Worm (Caenorhabditis elegans): ENCODE results near the gene Y14H12B.2.
A peak's percentile ranks its signal among the peaks of the same experiment; 100 is the strongest.

Y14H12B.2 gene

DNA sequence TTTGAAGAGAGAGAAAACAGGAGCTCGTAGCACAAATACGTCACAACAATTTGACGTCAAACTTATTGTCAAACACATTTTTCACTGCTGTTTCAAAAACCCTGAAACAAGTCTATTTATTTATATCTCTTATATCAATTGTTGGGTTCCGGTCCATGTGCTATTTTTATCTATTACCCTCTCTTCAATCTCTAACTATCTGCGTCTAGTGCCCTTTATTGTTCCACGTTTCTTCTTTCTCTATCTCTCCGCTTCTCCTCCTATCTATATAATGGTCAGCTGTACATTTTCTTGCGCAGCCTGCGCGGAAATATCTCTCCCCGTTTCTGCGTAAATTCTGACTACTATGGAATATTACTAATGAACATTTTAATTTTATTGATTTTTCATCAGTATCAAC, 36.6 kb downstream of the Y14H12B.2 start:
- TF ChIP-seq ama-1 (optimal IDR thresholded peaks at IDR 0.05) (no peak), skn-1 (tag; optimal IDR thresholded peaks at IDR 0.05) (no peak), C34F6.9 (tag; optimal IDR thresholded peaks at IDR 0.05) (peak; percentile 59), dmd-4 (tag; optimal IDR thresholded peaks at IDR 0.05) (no peak), nhr-25 (tag; optimal IDR thresholded peaks at IDR 0.05) (peak; percentile 48), nhr-6 (tag; optimal IDR thresholded peaks at IDR 0.05) (no peak), ceh-16 (tag; optimal IDR thresholded peaks at IDR 0.05) (no peak), nhr-21 (tag; optimal IDR thresholded peaks at IDR 0.05) (peak; percentile 38), lin-11 (tag; optimal IDR thresholded peaks at IDR 0.05) (no peak), nhr-10 (tag; optimal IDR thresholded peaks at IDR 0.05) (no peak), sma-9 (GFP tag; optimal IDR thresholded peaks at IDR 0.05) (peak; percentile 85), sma-9 (tag; optimal IDR thresholded peaks at IDR 0.05) (no peak), lin-13 (GFP tag; optimal IDR thresholded peaks at IDR 0.05) (peak; percentile 59), lsy-2 (tag; optimal IDR thresholded peaks at IDR 0.05) (peak in 1 of 2 experiments; percentile 57), R02D3.7 (tag; optimal IDR thresholded peaks at IDR 0.05) (no peak), nhr-129 (tag; optimal IDR thresholded peaks at IDR 0.05) (peak; percentile 27), nhr-77 (tag; optimal IDR thresholded peaks at IDR 0.05) (no peak), unc-62 (GFP tag; optimal IDR thresholded peaks at IDR 0.05) (no peak), mdl-1 (tag; optimal IDR thresholded peaks at IDR 0.05) (no peak), ZK546.5 (tag; optimal IDR thresholded peaks at IDR 0.05) (no peak), unc-39 (tag; optimal IDR thresholded peaks at IDR 0.05) (no peak), crh-2 (tag; optimal IDR thresholded peaks at IDR 0.05) (peak; percentile 78), lin-39 (tag; optimal IDR thresholded peaks at IDR 0.05) (no peak), peb-1 (tag; optimal IDR thresholded peaks at IDR 0.05) (no peak), sem-4 (tag; optimal IDR thresholded peaks at IDR 0.05) (no peak), alr-1 (tag; optimal IDR thresholded peaks at IDR 0.05) (no peak), Y55F3AM.14 (GFP tag; optimal IDR thresholded peaks at IDR 0.05) (no peak), fos-1 (tag; optimal IDR thresholded peaks at IDR 0.05) (no peak), aly-2 (tag; optimal IDR thresholded peaks at IDR 0.05) (no peak), sma-3 (GFP tag; optimal IDR thresholded peaks at IDR 0.05) (peak; percentile 14), F13H6.1 (tag; optimal IDR thresholded peaks at IDR 0.05) (peak; percentile 73), gmeb-1 (tag; optimal IDR thresholded peaks at IDR 0.05) (peak; percentile 10), nhr-12 (tag; optimal IDR thresholded peaks at IDR 0.05) (no peak), ztf-4 (tag; optimal IDR thresholded peaks at IDR 0.05) (no peak), mbf-1 (tag; optimal IDR thresholded peaks at IDR 0.05) (no peak), snpc-4 (tag; optimal IDR thresholded peaks at IDR 0.05) (no peak), unc-55 (GFP tag; optimal IDR thresholded peaks at IDR 0.05) (peak; percentile 50), egl-27 (tag; optimal IDR thresholded peaks at IDR 0.05) (no peak), ztf-1 (GFP tag; conservative IDR thresholded peaks at IDR 0.05) (no peak), ceh-82 (tag; optimal IDR thresholded peaks at IDR 0.05) (no peak)

DNA sequence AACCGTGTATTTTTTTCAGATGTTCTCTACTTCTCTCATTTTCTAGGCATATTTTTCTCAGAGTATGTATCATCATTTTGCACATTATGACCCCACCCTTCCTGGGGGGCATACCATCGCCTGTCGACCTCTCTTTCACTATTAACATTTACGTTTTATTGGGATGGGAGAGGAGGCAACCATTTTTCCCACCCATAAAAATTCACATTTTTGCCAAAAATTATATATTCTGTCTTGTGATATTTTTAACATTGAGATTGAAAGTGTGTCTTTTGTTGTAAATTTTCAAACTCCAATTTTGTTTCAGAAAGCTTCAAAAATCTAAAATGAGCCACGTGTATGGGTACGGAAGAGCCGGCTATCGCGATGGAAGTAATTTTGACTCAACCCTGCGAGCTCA, 38.8 kb downstream of the Y14H12B.2 start, which contains the start of gene F53C3.7:
Gene F53C3.7 (plus strand): TSS at position 301 of the 400 bp plus-strand sequence.
- TF ChIP-seq Y55F3AM.14 (GFP tag; optimal IDR thresholded peaks at IDR 0.05), result no peak

DNA sequence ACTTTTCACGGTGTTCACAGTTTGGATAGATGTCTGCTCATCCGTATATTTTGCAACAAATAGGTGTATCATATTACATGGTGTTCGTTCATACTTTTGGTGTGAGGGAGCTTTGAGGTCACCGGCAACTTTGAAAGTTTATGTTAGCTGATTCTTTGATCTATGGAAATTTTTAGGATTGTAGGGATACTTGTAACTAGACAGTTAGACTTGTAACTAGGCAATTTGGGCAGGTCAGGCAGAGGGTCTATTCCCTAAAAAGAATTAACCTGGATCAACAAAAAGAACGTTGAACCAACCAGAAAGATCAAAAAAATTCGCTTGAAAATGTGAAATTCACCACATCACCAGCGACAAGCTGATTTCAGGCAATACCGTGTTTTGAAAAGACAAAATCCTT, 39.6 kb downstream of the Y14H12B.2 start:
- no peak for TF ChIP-seq mab-5 (tag; optimal IDR thresholded peaks at IDR 0.05)
- no peak for TF ChIP-seq nhr-77 (tag; optimal IDR thresholded peaks at IDR 0.05)
- no peak for TF ChIP-seq nhr-129 (tag; optimal IDR thresholded peaks at IDR 0.05)
- TF ChIP-seq sem-4 (tag; optimal IDR thresholded peaks at IDR 0.05), result no peak
- no peak for TF ChIP-seq ceh-82 (tag; optimal IDR thresholded peaks at IDR 0.05)
- no peak for TF ChIP-seq peb-1 (tag; optimal IDR thresholded peaks at IDR 0.05)
- no peak for TF ChIP-seq nhr-237 (tag; optimal IDR thresholded peaks at IDR 0.05)
- TF ChIP-seq sma-9 (GFP tag; optimal IDR thresholded peaks at IDR 0.05), result no peak
- no peak for TF ChIP-seq sma-9 (tag; optimal IDR thresholded peaks at IDR 0.05)
- no peak for TF ChIP-seq F13H6.1 (tag; optimal IDR thresholded peaks at IDR 0.05)
- no peak for TF ChIP-seq aly-2 (tag; optimal IDR thresholded peaks at IDR 0.05)
- TF ChIP-seq blmp-1 (tag; optimal IDR thresholded peaks at IDR 0.05; ENCODE audit: insufficient read depth), result no peak
- no peak for TF ChIP-seq ama-1 (optimal IDR thresholded peaks at IDR 0.05)
- no peak for TF ChIP-seq lsy-2 (tag; optimal IDR thresholded peaks at IDR 0.05)
- TF ChIP-seq ceh-16 (tag; optimal IDR thresholded peaks at IDR 0.05), result no peak
- no peak for TF ChIP-seq unc-62 (GFP tag; optimal IDR thresholded peaks at IDR 0.05)
- no peak for TF ChIP-seq nhr-12 (tag; optimal IDR thresholded peaks at IDR 0.05)
- no peak for TF ChIP-seq ztf-1 (GFP tag; conservative IDR thresholded peaks at IDR 0.05)
- TF ChIP-seq ztf-11 (tag; optimal IDR thresholded peaks at IDR 0.05), result no peak
